Fruit fly (Drosophila melanogaster): ENCODE measurements around the gene Akr1B.

dm6 chr3L:11625634-11626175, 1.5 kb upstream of the Akr1B start, which contains the start of gene CG6083:
- TF ChIP-seq CG9797 (GFP tag; optimal IDR thresholded peaks at IDR 0.05), result no peak
- no peak for TF ChIP-seq vnd (GFP tag; IDR thresholded peaks at IDR 0.05; ENCODE audit: partially characterized antibody)
- TF ChIP-seq CG16863 (GFP tag; optimal IDR thresholded peaks at IDR 0.05), result no peak
- no peak for TF ChIP-seq CG16813 (GFP tag; IDR thresholded peaks at IDR 0.05; ENCODE audit: partially characterized antibody)
- TF ChIP-seq chm (GFP tag; IDR thresholded peaks at IDR 0.05), result no peak
- no peak for TF ChIP-seq CG14710 (tag; optimal IDR thresholded peaks at IDR 0.05)
- TF ChIP-seq rib (GFP tag; IDR thresholded peaks at IDR 0.05), result no peak
- TF ChIP-seq NK7.1 (GFP tag; optimal IDR thresholded peaks at IDR 0.05), result no peak
- TF ChIP-seq tio (GFP tag; optimal IDR thresholded peaks at IDR 0.05), result no peak
- TF ChIP-seq Max (GFP tag; optimal IDR thresholded peaks at IDR 0.05), result no peak
- TF ChIP-seq tup (GFP tag; optimal IDR thresholded peaks at IDR 0.05), result no peak
- no peak for TF ChIP-seq z (GFP tag; IDR thresholded peaks at IDR 0.05)
- no peak for TF ChIP-seq Rx (GFP tag; IDR thresholded peaks at IDR 0.05)
- no peak for TF ChIP-seq disco-r (GFP tag; optimal IDR thresholded peaks at IDR 0.05)

All from whole organism, embryonic.